Fruit fly (Drosophila melanogaster): ENCODE results near the gene CG32022.

DNA sequence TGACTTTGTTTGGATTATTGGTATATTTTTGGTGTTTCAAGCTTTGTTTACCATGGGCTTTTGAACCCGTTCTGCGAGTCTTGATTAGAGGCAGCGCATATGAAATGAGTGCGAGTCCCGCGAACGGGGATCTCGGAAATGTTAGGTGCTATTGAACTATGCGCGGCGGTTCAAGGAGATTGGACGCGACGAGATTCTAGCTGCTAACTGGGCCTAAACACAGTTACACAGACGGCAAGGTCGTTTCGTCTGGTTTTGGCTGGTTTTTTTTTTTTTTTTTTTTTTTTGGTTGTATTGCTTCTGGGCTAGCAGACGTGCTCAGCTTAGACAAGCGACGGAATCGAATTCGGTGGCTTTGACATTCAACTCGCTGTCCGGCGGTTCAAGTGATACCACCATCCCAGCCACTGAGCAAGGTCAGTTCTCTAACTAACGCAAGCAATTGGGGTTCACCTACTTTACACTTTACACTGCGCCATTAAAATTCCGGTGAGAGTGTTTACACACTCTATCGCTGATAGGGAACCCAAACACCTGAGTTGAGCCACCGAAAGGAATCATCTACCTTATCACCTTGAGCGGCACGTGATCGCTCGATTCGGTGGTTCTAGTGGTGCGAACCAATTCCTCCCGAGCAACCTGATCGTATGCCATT, 39.0 kb downstream of the CG32022 start:
- TF ChIP-seq CG8478 (optimal IDR thresholded peaks at IDR 0.05) (no peak), EcR (GFP tag; optimal IDR thresholded peaks at IDR 0.05) (no peak), pan (optimal IDR thresholded peaks at IDR 0.05) (no peak), usp (GFP tag; optimal IDR thresholded peaks at IDR 0.05) (no peak)

All from whole organism.